Worm (Caenorhabditis elegans) whole organism, midembryonic: ENCODE results near the gene C33D3.5.

ENCODE experiments used
- cog-1 ChIP-seq: sonication (generic microtip); optimal IDR thresholded peaks from 2 replicates; lab custom pipeline; 2016; ENCODE audit warnings: missing genetic modification characterization, missing compliant biosample characterization
- klf-2 ChIP-seq: fragments of 200-800 bp; sonication (Bioruptor generic); conservative IDR thresholded peaks from 2 replicates; pipeline ENCODE4 v1.3.6; 2022; ENCODE audit warnings: missing genetic modification reagents, missing genetic modification characterization, missing compliant biosample characterization
- ref-1 ChIP-seq: fragments of 200-800 bp; sonication (Bioruptor generic); conservative IDR thresholded peaks from 2 replicates; pipeline ENCODE4 v1.3.6; 2022; ENCODE audit warnings: missing genetic modification reagents, missing genetic modification characterization, missing compliant biosample characterization
- tab-1 ChIP-seq: fragments of 200-800 bp; sonication (Bioruptor generic); IDR thresholded peaks from 2 replicates; pipeline ENCODE4 v1.3.6; 2022; ENCODE audit warnings: missing genetic modification characterization, missing compliant biosample characterization
- ztf-23 ChIP-seq: fragments of 200-800 bp; sonication (Bioruptor generic); IDR thresholded peaks from 2 replicates; pipeline ENCODE4 v1.3.6; 2022; ENCODE audit warnings: missing genetic modification reagents, missing genetic modification characterization, missing compliant biosample characterization
- ztf-29 ChIP-seq: fragments of 200-800 bp; sonication (Bioruptor generic); IDR thresholded peaks from 2 replicates; pipeline ENCODE4 v1.3.6; 2022; ENCODE audit warnings: missing genetic modification reagents, missing genetic modification characterization, missing compliant biosample characterization

DNA sequence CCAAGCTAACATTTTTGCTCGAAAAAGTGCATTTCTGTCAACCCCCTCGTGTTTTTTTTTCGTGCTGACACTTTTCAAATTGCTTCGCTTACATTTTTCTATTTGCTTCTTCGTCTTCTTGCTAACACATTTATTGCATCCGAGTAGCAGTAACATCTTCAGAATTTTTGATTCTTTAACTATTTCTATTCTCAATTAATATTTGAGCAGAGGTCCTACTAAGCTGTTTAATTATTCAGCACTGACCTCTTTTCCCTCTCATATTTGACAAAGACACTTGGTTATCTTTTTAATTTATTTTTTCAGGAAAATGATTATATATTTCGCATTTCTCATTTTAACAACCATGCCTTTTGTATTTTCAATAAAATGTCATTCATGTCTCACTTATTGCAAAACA, 54.6 kb downstream of the C33D3.5 start, which contains the start of gene F59F5.5:
- TF ChIP-seq klf-2 (GFP tag; lab: Robert Waterston, UW) (no peak), ztf-23 (GFP tag; lab: Robert Waterston, UW) (no peak), tab-1 (GFP tag; lab: Robert Waterston, UW) (no peak), ztf-29 (GFP tag; lab: Robert Waterston, UW) (no peak), ref-1 (GFP tag; lab: Robert Waterston, UW) (no peak), cog-1 (tag; lab: Kevin White, UChicago) (no peak)
